Fruit fly (Drosophila melanogaster) whole organism: ENCODE measurements around the gene eca.

ENCODE experiments used
- psq ChIP-seq: fragments of >200 bp; optimal IDR thresholded peaks from 2 replicates; lab custom pipeline; 2017
- usp ChIP-seq: fragments of >200 bp; optimal IDR thresholded peaks from 2 replicates; lab custom pipeline; 2017; ENCODE audit warnings: missing biosample characterization, missing genetic modification characterization, mixed read lengths

DNA sequence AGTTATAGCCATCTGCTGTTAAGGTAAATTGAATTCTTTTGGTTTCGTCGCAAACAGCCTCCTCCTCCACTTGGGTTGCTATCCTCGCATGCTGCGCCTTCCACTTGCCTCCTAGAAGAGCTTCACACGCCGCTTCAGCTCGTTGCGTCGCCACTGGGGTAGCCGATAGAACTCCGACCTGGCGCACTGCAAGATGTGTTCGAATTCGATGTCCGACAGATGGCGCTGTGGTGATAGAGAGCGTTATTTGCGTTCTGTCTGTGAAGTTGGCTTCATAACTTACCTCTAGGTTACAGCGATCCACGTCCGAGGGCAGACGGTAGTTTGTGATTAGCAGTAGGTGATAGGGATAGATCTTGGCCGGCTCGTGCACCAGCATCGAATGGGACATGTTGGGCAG is 9.7 kb upstream of the eca start:
- TF ChIP-seq psq (lab: Kevin White, UChicago) (no peak), usp (GFP tag; lab: Kevin White, UChicago) (no peak)
